Worm (Caenorhabditis elegans) whole organism, L4 larva: ENCODE measurements around the gene F01D5.1.

Experiments used
- R02D3.7 ChIP-seq: fragments of 150-350 bp; sonication (generic microtip); optimal IDR thresholded peaks from 3 replicates; lab custom pipeline; 2014; ENCODE audit warnings: missing biosample characterization, missing genetic modification characterization
- T26A8.4 ChIP-seq: fragments of 200-800 bp; sonication (Bioruptor generic); IDR thresholded peaks from 2 replicates; pipeline ENCODE4 v1.3.6; 2022; ENCODE audit warnings: missing genetic modification characterization, missing compliant biosample characterization
- Y48G9A.11 ChIP-seq: fragments of 200-800 bp; sonication (Bioruptor generic); IDR thresholded peaks from 2 replicates; pipeline ENCODE4 v1.3.6; 2022; ENCODE audit warnings: missing genetic modification reagents, missing genetic modification characterization, missing compliant biosample characterization
- Y75B8A.6 ChIP-seq: fragments of 200-800 bp; sonication (Bioruptor generic); IDR thresholded peaks from 2 replicates; pipeline ENCODE4 v1.3.6; 2022; ENCODE audit warnings: missing genetic modification reagents, missing genetic modification characterization, missing compliant biosample characterization
- ZK546.5 ChIP-seq, 2 experiments: sonication (generic microtip); optimal IDR thresholded peaks; 2 replicates each; lab custom pipeline; 2017; ENCODE audit warnings: missing biosample characterization in 2 of 2, missing genetic modification characterization in 2 of 2
- aha-1 ChIP-seq: fragments of 150-350 bp; peaks from one replicate; lab custom pipeline; 2014; ENCODE audit warnings: missing biosample characterization, missing genetic modification characterization
- ceh-20 ChIP-seq: fragments of 200-800 bp; sonication (Bioruptor generic); IDR thresholded peaks from 2 replicates; pipeline ENCODE4 v1.3.6; 2022; ENCODE audit warnings: missing genetic modification reagents, missing genetic modification characterization, missing compliant biosample characterization
- ceh-28 ChIP-seq: fragments of 150-350 bp; optimal IDR thresholded peaks from 2 replicates; lab custom pipeline; 2014; ENCODE audit warnings: missing biosample characterization, missing genetic modification reagents, missing genetic modification characterization
- ceh-44 ChIP-seq: fragments of 200-800 bp; sonication (Bioruptor generic); IDR thresholded peaks from 2 replicates; pipeline ENCODE4 v1.3.6; 2022; ENCODE audit warnings: missing genetic modification reagents, missing genetic modification characterization, missing compliant biosample characterization
- ctbp-1 ChIP-seq: fragments of 200-800 bp; sonication (Bioruptor generic); IDR thresholded peaks from 2 replicates; pipeline ENCODE4 v1.3.6; 2022; ENCODE audit warnings: missing genetic modification reagents, missing genetic modification characterization, missing compliant biosample characterization
- daf-12 ChIP-seq: fragments of 150-350 bp; optimal IDR thresholded peaks from 2 replicates; lab custom pipeline; 2014; ENCODE audit warnings: missing biosample characterization, missing genetic modification reagents, missing genetic modification characterization
- dmd-6 ChIP-seq: fragments of 200-800 bp; sonication (Bioruptor generic); IDR thresholded peaks from 2 replicates; pipeline ENCODE4 v1.3.6; 2022; ENCODE audit warnings: missing genetic modification reagents, missing genetic modification characterization, missing compliant biosample characterization
- dmd-9 ChIP-seq: fragments of 200-800 bp; sonication (Bioruptor generic); IDR thresholded peaks from 2 replicates; pipeline ENCODE4 v1.3.6; 2022; ENCODE audit warnings: missing genetic modification reagents, missing genetic modification characterization, missing compliant biosample characterization
- dpl-1 ChIP-seq: fragments of 150-350 bp; optimal IDR thresholded peaks from 2 replicates; lab custom pipeline; 2014; ENCODE audit warnings: missing biosample characterization, missing genetic modification reagents, missing genetic modification characterization
- egl-43 ChIP-seq: fragments of 200-800 bp; sonication (Bioruptor generic); IDR thresholded peaks from 2 replicates; pipeline ENCODE4 v1.3.6; 2022; ENCODE audit warnings: missing genetic modification reagents, missing genetic modification characterization, missing compliant biosample characterization
- fkh-10 ChIP-seq: fragments of 150-350 bp; optimal IDR thresholded peaks from 2 replicates; lab custom pipeline; 2014; ENCODE audit warnings: missing biosample characterization, missing genetic modification reagents, missing genetic modification characterization
- fos-1 ChIP-seq: fragments of 150-350 bp; optimal IDR thresholded peaks from 2 replicates; lab custom pipeline; 2014; ENCODE audit warnings: missing biosample characterization, missing genetic modification characterization
- hif-1 ChIP-seq, 2 experiments: sonication (generic microtip); optimal IDR thresholded peaks; 2 replicates each; lab custom pipeline; 2016 to 2017; ENCODE audit warnings: missing compliant biosample characterization in 2 of 2, missing genetic modification characterization in 2 of 2, missing genetic modification reagents in 2 of 2, missing genotype in 2 of 2, mild to moderate bottlenecking in 1 of 2
- hlh-30 ChIP-seq: sonication (generic microtip); optimal IDR thresholded peaks from 2 replicates; lab custom pipeline; 2017; ENCODE audit warnings: antibody characterized with exemption, mild to moderate bottlenecking, missing genetic modification characterization, missing compliant biosample characterization; ENCODE audit not compliant: insufficient read depth
- lin-15B ChIP-seq: fragments of 150-350 bp; sonication (generic microtip); optimal IDR thresholded peaks from 3 replicates; lab custom pipeline; 2014; ENCODE audit warnings: missing biosample characterization, missing genetic modification characterization
- lin-38 ChIP-seq: fragments of 200-800 bp; sonication (Bioruptor generic); IDR thresholded peaks from 2 replicates; pipeline ENCODE4 v1.3.6; 2022; ENCODE audit warnings: missing genetic modification reagents, missing genetic modification characterization, missing compliant biosample characterization
- lir-3 ChIP-seq: sonication (generic microtip); optimal IDR thresholded peaks from 2 replicates; lab custom pipeline; 2016; ENCODE audit warnings: mild to moderate bottlenecking, missing genetic modification characterization, missing compliant biosample characterization
- lsy-2 ChIP-seq, 2 experiments: fragments of 150-350 bp in 1 of 2; sonication (generic microtip) in 1 of 2; optimal IDR thresholded peaks; 2 replicates each; lab custom pipeline; 2014 to 2017; ENCODE audit warnings: missing biosample characterization in 2 of 2, missing genetic modification characterization in 2 of 2
- madf-5 ChIP-seq, 2 experiments: fragments of 200-800 bp; sonication (Bioruptor generic); IDR thresholded peaks; 2 replicates each; pipeline ENCODE4 v1.3.6; 2022; ENCODE audit warnings: missing compliant biosample characterization in 2 of 2, missing genetic modification characterization in 2 of 2
- mdl-1 ChIP-seq, 2 experiments: fragments of 150-350 bp in 1 of 2; sonication (generic microtip) in 1 of 2; optimal IDR thresholded peaks; 2 replicates each; lab custom pipeline; 2014 to 2017; ENCODE audit warnings: missing biosample characterization in 2 of 2, missing genetic modification characterization in 2 of 2
- mep-1 ChIP-seq: fragments of 150-350 bp; sonication (generic microtip); optimal IDR thresholded peaks from 3 replicates; lab custom pipeline; 2014; ENCODE audit warnings: missing biosample characterization, missing genetic modification characterization
- mes-2 ChIP-seq: sonication (generic microtip); optimal IDR thresholded peaks from 2 replicates; lab custom pipeline; 2016; ENCODE audit warnings: missing genotype, mild to moderate bottlenecking, missing genetic modification characterization, missing compliant biosample characterization; ENCODE audit not compliant: poor library complexity, severe bottlenecking
- nhr-42 ChIP-seq: fragments of 200-800 bp; sonication (Bioruptor generic); IDR thresholded peaks from 2 replicates; pipeline ENCODE4 v1.3.6; 2022; ENCODE audit warnings: missing genetic modification characterization, missing compliant biosample characterization
- nhr-76 ChIP-seq: fragments of 150-350 bp; optimal IDR thresholded peaks from 2 replicates; lab custom pipeline; 2014; ENCODE audit warnings: missing biosample characterization, missing genetic modification characterization
- pha-4 ChIP-seq, 2 experiments: fragments of 150-350 bp in 1 of 2; fragments of 200-800 bp in 1 of 2; sonication (Bioruptor generic) in 1 of 2; IDR thresholded peaks in 1 of 2; optimal IDR thresholded peaks in 1 of 2; 2 replicates each; pipeline versions ENCODE4 v1.3.6 to Lab custom; 2014 to 2022; ENCODE audit warnings: missing genetic modification characterization in 2 of 2, missing genetic modification reagents in 2 of 2, missing biosample characterization in 1 of 2, missing compliant biosample characterization in 1 of 2
- rbr-2 ChIP-seq: sonication (generic microtip); optimal IDR thresholded peaks from 2 replicates; lab custom pipeline; 2016; ENCODE audit warnings: missing genotype, missing genetic modification characterization, missing compliant biosample characterization
- set-16 ChIP-seq: fragments of 200-800 bp; sonication (Bioruptor generic); IDR thresholded peaks from 2 replicates; pipeline ENCODE4 v1.3.6; 2022; ENCODE audit warnings: missing genetic modification reagents, missing genetic modification characterization, missing compliant biosample characterization
- unc-62 ChIP-seq, 3 experiments: fragments of 150-350 bp in 1 of 3; sonication (generic microtip); optimal IDR thresholded peaks in 2 of 3; peaks in 1 of 3; 1 replicate in 1 of 3; 2 replicates in 2 of 3; lab custom pipeline; 2014 to 2017; ENCODE audit warnings: missing biosample characterization in 3 of 3, missing genetic modification characterization in 3 of 3, missing genetic modification reagents in 3 of 3, missing genotype in 1 of 3
- vab-7 ChIP-seq: fragments of 200-800 bp; sonication (Bioruptor generic); IDR thresholded peaks from 2 replicates; pipeline ENCODE4 v1.3.6; 2022; ENCODE audit warnings: missing genetic modification reagents, missing genetic modification characterization, missing compliant biosample characterization
- ztf-7 ChIP-seq: fragments of 150-350 bp; optimal IDR thresholded peaks from 2 replicates; lab custom pipeline; 2014; ENCODE audit warnings: missing biosample characterization, missing genetic modification characterization

Gene F01D5.1

DNA sequence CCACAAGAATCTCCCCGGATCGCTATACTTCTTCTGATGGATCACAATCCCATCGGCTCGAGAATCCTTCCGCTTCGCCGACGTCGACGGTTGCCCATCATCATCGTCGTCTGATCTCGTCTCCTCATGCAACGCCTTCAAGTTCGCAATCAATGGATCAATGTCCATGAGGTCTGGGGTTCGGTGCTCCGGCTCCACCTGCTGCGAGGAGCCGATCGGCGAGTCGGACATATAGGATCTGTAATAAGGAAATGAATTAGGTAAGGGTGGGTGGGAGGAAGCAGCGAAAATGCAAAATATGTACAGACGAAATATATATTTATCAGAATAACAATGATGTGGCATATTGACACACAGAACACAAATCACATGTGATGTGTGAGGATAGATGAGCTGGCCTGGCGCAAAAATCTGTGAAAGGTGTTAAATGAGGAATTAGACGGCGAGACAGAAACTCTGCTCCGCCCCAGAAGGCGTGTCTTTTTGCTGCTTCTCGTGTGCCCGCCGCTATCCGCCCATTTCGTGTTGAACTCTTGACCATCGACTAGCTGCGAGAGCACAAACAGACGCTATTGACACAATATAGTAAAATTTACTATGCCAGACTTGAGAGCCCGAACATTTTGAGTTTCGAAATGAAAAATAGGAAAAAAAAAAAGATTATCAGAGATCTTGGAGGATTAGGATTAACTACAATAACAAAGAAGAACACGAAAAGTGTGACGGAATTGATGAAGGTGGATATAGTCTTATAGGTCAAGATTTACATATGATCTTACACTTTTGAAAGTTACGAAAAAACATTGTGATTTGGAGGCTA lies 40.3 kb upstream of the F01D5.1 start (continued):
- peak in 1 of 2 experiments; percentile 1 for TF ChIP-seq hif-1 (tag; optimal IDR thresholded peaks at IDR 0.05; lab: Kevin White, UChicago)
- no peak for TF ChIP-seq ztf-7 (tag; lab: Kevin White, UChicago)
- no peak for TF ChIP-seq lin-15B
- TF ChIP-seq daf-12 (tag; lab: Kevin White, UChicago) = no peak
- TF ChIP-seq mdl-1 (tag; optimal IDR thresholded peaks at IDR 0.05; lab: Kevin White, UChicago) = no peak
- TF ChIP-seq pha-4 (GFP tag; IDR thresholded peaks at IDR 0.05; lab: Robert Waterston, UW) = no peak; the same call in 1 of the 2 replicates
- TF ChIP-seq pha-4 (tag; optimal IDR thresholded peaks at IDR 0.05; lab: Kevin White, UChicago) = no peak
- TF ChIP-seq egl-43 (GFP tag; lab: Robert Waterston, UW) = no peak
- no peak for TF ChIP-seq dpl-1
- TF ChIP-seq dmd-9 (GFP tag; lab: Robert Waterston, UW) = no peak
- TF ChIP-seq ceh-44 = no peak
- no peak for TF ChIP-seq lir-3 (tag; lab: Kevin White, UChicago)

ce11 chrII:14036724-14037483 lies 39.5 kb upstream of the F01D5.1 start:
- peak; percentile 46 for TF ChIP-seq mep-1 (tag; lab: Kevin White, UChicago)
- TF ChIP-seq Y75B8A.6 (GFP tag; lab: Robert Waterston, UW) = no peak
- TF ChIP-seq mes-2 = peak; percentile 45
- 0 out of 2 replicates have a peak, but pooled peaks have one; percentile 7 for TF ChIP-seq egl-43 (GFP tag; lab: Robert Waterston, UW)
- TF ChIP-seq Y48G9A.11 (GFP tag; lab: Robert Waterston, UW) = 0 out of 2 replicates have a peak, but pooled peaks have one; percentile 11
- no peak for TF ChIP-seq T26A8.4
- TF ChIP-seq fkh-10 (GFP tag; lab: Kevin White, UChicago) = peak; percentile 32
- peak in 1 of 2 experiments; percentile 43 for TF ChIP-seq mdl-1 (tag; optimal IDR thresholded peaks at IDR 0.05; lab: Kevin White, UChicago)
- peak; percentile 59; the same call in 1 of the 2 replicates for TF ChIP-seq ceh-20 (GFP tag; lab: Robert Waterston, UW)
- TF ChIP-seq hif-1 (tag; optimal IDR thresholded peaks at IDR 0.05; lab: Kevin White, UChicago) = peak in 1 of 2 experiments; percentile 31
- no peak for TF ChIP-seq madf-5 (GFP tag; IDR thresholded peaks at IDR 0.05; lab: Robert Waterston, UW)
- peak; percentile 35 for TF ChIP-seq dmd-6
- no peak for TF ChIP-seq nhr-76
- peak; percentile 83 for TF ChIP-seq hlh-30 (tag; lab: Kevin White, UChicago)
- TF ChIP-seq vab-7 = peak; percentile 44; the same call in 1 of the 2 replicates
- peak; percentile 49 for TF ChIP-seq rbr-2
- peak; percentile 27; the same call in 1 of the 2 replicates for TF ChIP-seq set-16 (GFP tag; lab: Robert Waterston, UW)
- no peak for TF ChIP-seq ZK546.5 (tag; optimal IDR thresholded peaks at IDR 0.05; lab: Kevin White, UChicago)
- TF ChIP-seq lsy-2 (tag; optimal IDR thresholded peaks at IDR 0.05; lab: Kevin White, UChicago) = peak; percentile 32 to 46
- TF ChIP-seq unc-62 (GFP tag; optimal IDR thresholded peaks at IDR 0.05 in 1 of 2; lab: Kevin White, UChicago) = peak in 1 of 2 experiments; percentile 12
- no peak for TF ChIP-seq unc-62 (tag; optimal IDR thresholded peaks at IDR 0.05; lab: Kevin White, UChicago)
- TF ChIP-seq R02D3.7 (tag; lab: Kevin White, UChicago) = no peak
- peak; percentile 48; the same call in 1 of the 2 replicates for TF ChIP-seq ctbp-1 (GFP tag; lab: Robert Waterston, UW)
- TF ChIP-seq lin-38 = peak; percentile 29; the same call in 1 of the 2 replicates
- peak; percentile 88 for TF ChIP-seq aha-1
- 0 out of 2 replicates have a peak, but pooled peaks have one; percentile 32 for TF ChIP-seq dmd-9 (GFP tag; lab: Robert Waterston, UW)

DNA sequence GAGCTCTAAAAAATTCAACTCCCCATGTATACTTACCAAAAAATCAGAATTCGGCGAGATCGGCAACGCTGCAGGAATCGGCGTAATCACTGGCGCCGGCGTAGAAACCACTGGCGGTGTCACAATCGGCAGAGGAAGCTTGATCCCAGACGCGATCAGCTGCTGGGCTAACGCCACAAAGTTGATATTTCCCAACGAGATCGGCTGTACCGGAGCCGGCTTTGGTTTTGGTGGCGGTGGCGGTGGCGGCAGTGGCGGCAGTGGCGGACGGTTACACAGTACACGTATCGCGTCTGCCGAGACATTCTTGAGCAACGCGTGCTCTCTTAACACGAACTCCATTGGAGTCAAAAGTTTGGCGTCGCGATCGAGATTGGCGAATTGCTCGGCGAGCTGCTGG lies 37.2 kb upstream of the F01D5.1 start:
- TF ChIP-seq nhr-42 (GFP tag; lab: Robert Waterston, UW) = 0 out of 2 replicates have a peak, but pooled peaks have one; percentile 9
- TF ChIP-seq dmd-9 (GFP tag; lab: Robert Waterston, UW) = no peak
- no peak for TF ChIP-seq mep-1 (tag; lab: Kevin White, UChicago)
- no peak for TF ChIP-seq ceh-28 (tag; lab: Kevin White, UChicago)
- TF ChIP-seq set-16 (GFP tag; lab: Robert Waterston, UW) = peak; percentile 81
- no peak for TF ChIP-seq fos-1 (tag; lab: Kevin White, UChicago)
- TF ChIP-seq, all 104 proteins: peak for 2
